Fruit fly (Drosophila melanogaster) whole organism, wandering third instar larva: ENCODE measurements around the gene CG14237.

Experiments
- Abd-B ChIP-seq: fragments of >200 bp; optimal IDR thresholded peaks from 2 replicates; lab custom pipeline; 2017; ENCODE audit warnings: missing biosample characterization, missing genetic modification characterization
- CG32264 ChIP-seq: fragments of 200-800 bp; sonication (Bioruptor generic); optimal IDR thresholded peaks from 2 replicates; lab custom pipeline; 2016; ENCODE audit warnings: missing biosample characterization, missing genetic modification characterization
- Dif ChIP-seq: fragments of 200-275, 200-300 bp; sonication (Bioruptor generic); optimal IDR thresholded peaks from 2 replicates; lab custom pipeline; 2018; ENCODE audit warnings: missing biosample characterization, missing genetic modification characterization; ENCODE audit not compliant: partially characterized antibody
- HLH106 ChIP-seq: fragments of 200-800 bp; optimal IDR thresholded peaks from 3 replicates; lab custom pipeline; 2019; ENCODE audit warnings: missing biosample characterization, mild to moderate bottlenecking, missing genetic modification characterization, moderate library complexity
- Hr78 ChIP-seq: fragments of >200 bp; optimal IDR thresholded peaks from 2 replicates; lab custom pipeline; 2017; ENCODE audit warnings: missing biosample characterization, missing genetic modification characterization
- OdsH ChIP-seq: fragments of 200-800 bp; sonication (Bioruptor generic); optimal IDR thresholded peaks from 2 replicates; lab custom pipeline; 2016; ENCODE audit warnings: missing biosample characterization, mild to moderate bottlenecking, missing genetic modification characterization
- Vsx2 ChIP-seq: fragments of 200-300, 225-300 bp; sonication (Bioruptor generic); optimal IDR thresholded peaks from 2 replicates; lab custom pipeline; 2018; ENCODE audit warnings: missing biosample characterization, missing genetic modification characterization; ENCODE audit not compliant: partially characterized antibody
- foxo ChIP-seq, 2 experiments: fragments of 200-800 bp; sonication (Bioruptor generic); optimal IDR thresholded peaks; 2 replicates in 1 of 2; 3 replicates in 1 of 2; lab custom pipeline; 2016 to 2017; ENCODE audit warnings: missing biosample characterization in 2 of 2, missing genetic modification characterization in 2 of 2
- h ChIP-seq: fragments of 200-800 bp; sonication (Bioruptor generic); optimal IDR thresholded peaks from 3 replicates; lab custom pipeline; 2016; ENCODE audit warnings: missing biosample characterization, mild to moderate bottlenecking, missing genetic modification characterization
- rgr ChIP-seq: fragments of 200-800 bp; sonication (Bioruptor generic); optimal IDR thresholded peaks from 3 replicates; lab custom pipeline; 2016; ENCODE audit warnings: missing biosample characterization, mild to moderate bottlenecking, missing genetic modification characterization
- sage ChIP-seq: fragments of 200-800 bp; sonication (Bioruptor generic); optimal IDR thresholded peaks from 2 replicates; lab custom pipeline; 2016; ENCODE audit warnings: missing biosample characterization, mild to moderate bottlenecking, missing genetic modification characterization
- sv ChIP-seq: fragments of 200-800 bp; sonication (Bioruptor generic); optimal IDR thresholded peaks from 3 replicates; lab custom pipeline; 2016; ENCODE audit warnings: missing biosample characterization, missing genetic modification characterization

DNA sequence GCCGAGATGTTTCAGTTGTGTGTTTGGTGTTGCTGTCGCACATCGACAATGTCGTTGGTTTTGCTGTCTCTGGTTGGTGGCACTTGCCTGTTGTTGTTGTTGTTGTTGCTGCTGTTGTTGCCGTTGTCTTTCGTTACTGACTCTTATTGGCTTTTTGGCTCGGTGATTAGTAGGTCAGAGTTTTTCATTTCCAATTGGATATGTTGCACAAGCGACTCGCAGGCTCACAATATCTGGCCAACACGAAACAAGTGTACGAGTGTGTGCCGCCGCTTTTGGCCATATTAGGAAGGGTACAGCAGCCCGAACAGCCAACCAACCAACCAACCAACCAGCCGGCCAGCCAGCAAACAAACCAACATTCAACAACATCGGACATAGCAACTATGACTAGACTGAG, 22.9 kb upstream of the CG14237 start:
- TF ChIP-seq CG32264 (GFP tag; lab: Kevin White, UChicago) (no peak), Hr78 (GFP tag; lab: Kevin White, UChicago) (no peak), Abd-B (GFP tag; lab: Kevin White, UChicago) (no peak), HLH106 (tag; lab: Kevin White, UChicago) (no peak), foxo (GFP tag; optimal IDR thresholded peaks at IDR 0.05; lab: Kevin White, UChicago) (no peak), OdsH (GFP tag; lab: Kevin White, UChicago) (no peak), sv (GFP tag; lab: Kevin White, UChicago) (no peak), rgr (no peak), Vsx2 (GFP tag; lab: Kevin White, UChicago) (no peak), h (GFP tag; lab: Kevin White, UChicago) (no peak), sage (GFP tag; lab: Kevin White, UChicago) (no peak), Dif (no peak)
